Worm (Caenorhabditis elegans) whole organism, late embryonic: ENCODE measurements around the gene fbxa-11.

Source experiments
- F13H6.1 ChIP-seq: sonication (generic microtip); optimal IDR thresholded peaks from 2 replicates; lab custom pipeline; 2016; ENCODE audit warnings: missing genetic modification characterization, missing compliant biosample characterization
- K02D7.2 ChIP-seq: sonication (generic microtip); optimal IDR thresholded peaks from 2 replicates; lab custom pipeline; 2017; ENCODE audit warnings: mild to moderate bottlenecking, missing genetic modification characterization, missing compliant biosample characterization
- ahr-1 ChIP-seq: sonication (generic microtip); optimal IDR thresholded peaks from 2 replicates; lab custom pipeline; 2016; ENCODE audit warnings: missing genetic modification characterization, missing compliant biosample characterization
- ama-1 ChIP-seq: fragments of 150-350 bp; optimal IDR thresholded peaks from 2 replicates; lab custom pipeline; 2014
- ceh-34 ChIP-seq: sonication (generic microtip); optimal IDR thresholded peaks from 2 replicates; lab custom pipeline; 2016; ENCODE audit warnings: mild to moderate bottlenecking, missing genetic modification characterization, missing compliant biosample characterization
- dve-1 ChIP-seq: sonication (generic microtip); optimal IDR thresholded peaks from 2 replicates; lab custom pipeline; 2017; ENCODE audit warnings: antibody characterized with exemption, mild to moderate bottlenecking, missing genetic modification characterization, missing compliant biosample characterization
- elt-4 ChIP-seq: sonication (generic microtip); optimal IDR thresholded peaks from 2 replicates; lab custom pipeline; 2016; ENCODE audit warnings: missing genetic modification characterization, missing compliant biosample characterization
- ets-4 ChIP-seq: sonication (generic microtip); optimal IDR thresholded peaks from 2 replicates; lab custom pipeline; 2016; ENCODE audit warnings: missing genetic modification characterization, missing compliant biosample characterization
- lin-11 ChIP-seq: fragments of 200-800 bp; sonication (Bioruptor generic); optimal IDR thresholded peaks from 2 replicates; lab custom pipeline; 2018; ENCODE audit warnings: mild to moderate bottlenecking, missing genetic modification characterization, missing compliant biosample characterization
- nhr-11 ChIP-seq: fragments of 150-350 bp; optimal IDR thresholded peaks from 2 replicates; lab custom pipeline; 2014; ENCODE audit warnings: missing biosample characterization, missing genetic modification characterization
- npax-4 ChIP-seq: sonication (generic microtip); optimal IDR thresholded peaks from 2 replicates; lab custom pipeline; 2016; ENCODE audit warnings: missing genetic modification characterization, missing compliant biosample characterization
- pha-4 ChIP-seq: fragments of 150-350 bp; optimal IDR thresholded peaks from 2 replicates; lab custom pipeline; 2018; ENCODE audit warnings: missing biosample characterization, missing genetic modification reagents, missing genetic modification characterization
- tbx-2 ChIP-seq: sonication (generic microtip); optimal IDR thresholded peaks from 2 replicates; lab custom pipeline; 2016; ENCODE audit warnings: missing genetic modification characterization, missing compliant biosample characterization
- unc-3 ChIP-seq, 2 experiments: fragments of 200-800 bp in 1 of 2; sonication (Bioruptor generic) in 1 of 2; sonication (generic microtip) in 1 of 2; conservative IDR thresholded peaks in 1 of 2; optimal IDR thresholded peaks in 1 of 2; 2 replicates each; pipeline versions ENCODE4 v1.3.6 to Lab custom; 2016 to 2022; ENCODE audit warnings: missing compliant biosample characterization in 2 of 2, missing genetic modification characterization in 2 of 2, missing genetic modification reagents in 1 of 2

DNA sequence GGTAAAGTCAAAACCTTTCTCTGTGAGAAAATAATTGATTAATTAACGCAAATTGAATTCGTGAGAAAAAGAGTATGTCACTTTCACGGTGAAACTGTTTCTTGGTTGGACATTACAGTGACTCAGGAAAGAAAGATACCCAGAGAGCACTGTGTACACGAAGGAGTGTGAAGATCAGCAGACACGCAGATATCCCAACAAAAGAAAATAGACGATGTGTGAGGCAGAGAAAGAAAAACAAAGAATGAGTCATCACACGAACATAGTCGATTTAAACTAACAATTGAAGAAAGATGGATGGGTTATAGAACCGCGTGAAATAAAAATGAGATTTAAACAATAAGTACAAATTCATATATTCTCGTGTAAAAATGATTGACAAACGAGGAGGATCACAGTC, 42.7 kb upstream of the fbxa-11 start:
- TF ChIP-seq npax-4 (tag; lab: Kevin White, UChicago) (no peak), tbx-2 (tag; lab: Kevin White, UChicago) (no peak), ama-1 (lab: Kevin White, UChicago) (no peak), pha-4 (tag; lab: Kevin White, UChicago) (no peak), K02D7.2 (tag; lab: Kevin White, UChicago) (no peak), unc-3 (GFP tag; conservative IDR thresholded peaks at IDR 0.05; lab: Robert Waterston, UW) (no peak), unc-3 (tag; optimal IDR thresholded peaks at IDR 0.05; lab: Kevin White, UChicago) (no peak), elt-4 (tag; lab: Kevin White, UChicago) (no peak), ahr-1 (tag; lab: Kevin White, UChicago) (no peak), nhr-11 (tag; lab: Kevin White, UChicago) (no peak), lin-11 (tag; lab: Kevin White, UChicago) (no peak), ceh-34 (no peak), ets-4 (tag; lab: Kevin White, UChicago) (no peak), F13H6.1 (tag; lab: Kevin White, UChicago) (no peak), dve-1 (tag; lab: Kevin White, UChicago) (no peak)
